Fruit fly (Drosophila melanogaster) whole organism, embryonic: ENCODE results near the gene qjt.

ENCODE experiments used
- Aef1 ChIP-seq: fragments of 200-800 bp; sonication (Bioruptor generic); IDR thresholded peaks from 3 replicates; pipeline ENCODE4 v1.3.6; 2022; ENCODE audit warnings: missing biosample characterization, missing genetic modification characterization
- Bdp1 ChIP-seq: fragments of 200-800 bp; sonication (Bioruptor generic); optimal IDR thresholded peaks from 3 replicates; lab custom pipeline; 2016; ENCODE audit warnings: missing biosample characterization, missing genetic modification characterization
- Blimp-1 ChIP-seq: fragments of 200-800 bp; sonication (Bioruptor generic); optimal IDR thresholded peaks from 3 replicates; lab custom pipeline; 2018; ENCODE audit warnings: missing biosample characterization, missing genetic modification characterization, mild to moderate bottlenecking, moderate library complexity, missing genetic modification reagents
- CG10565 ChIP-seq: fragments of 200-800 bp; sonication (Bioruptor generic); optimal IDR thresholded peaks from 3 replicates; lab custom pipeline; 2016; ENCODE audit warnings: missing biosample characterization, mild to moderate bottlenecking, missing genetic modification characterization
- CG11456 ChIP-seq: fragments of 200-800 bp; sonication (Bioruptor generic); IDR thresholded peaks from 3 replicates; pipeline ENCODE4 v1.3.6; 2022; ENCODE audit warnings: missing biosample characterization, missing genetic modification characterization
- CG11723 ChIP-seq: fragments of 200-800 bp; sonication (Bioruptor generic); optimal IDR thresholded peaks from 2 replicates; lab custom pipeline; 2017; ENCODE audit warnings: missing biosample characterization, mild to moderate bottlenecking, missing genetic modification characterization
- CG12071 ChIP-seq: fragments of 200-800 bp; sonication (Bioruptor generic); optimal IDR thresholded peaks from 3 replicates; lab custom pipeline; 2018; ENCODE audit warnings: missing biosample characterization, mild to moderate bottlenecking, missing genetic modification characterization
- CG12942 ChIP-seq: fragments of 200-800 bp; sonication (Bioruptor generic); optimal IDR thresholded peaks from 3 replicates; lab custom pipeline; 2016; ENCODE audit warnings: missing biosample characterization, missing genetic modification characterization
- CG13775 ChIP-seq: fragments of 200-800 bp; sonication (Bioruptor generic); optimal IDR thresholded peaks from 3 replicates; lab custom pipeline; 2017; ENCODE audit warnings: missing biosample characterization, mild to moderate bottlenecking, missing genetic modification characterization
- CG14050 ChIP-seq: fragments of 200-800 bp; sonication (Bioruptor generic); IDR thresholded peaks from 3 replicates; pipeline ENCODE4 v1.3.6; 2022; ENCODE audit warnings: missing biosample characterization, missing genetic modification characterization
- CG1529 ChIP-seq: fragments of 200-800 bp; sonication (Bioruptor generic); optimal IDR thresholded peaks from 3 replicates; lab custom pipeline; 2018; ENCODE audit warnings: missing biosample characterization, missing genetic modification characterization
- CG17568 ChIP-seq: fragments of 200-800 bp; sonication (Bioruptor generic); optimal IDR thresholded peaks from 2 replicates; lab custom pipeline; 2018; ENCODE audit warnings: missing biosample characterization, mild to moderate bottlenecking, missing genetic modification characterization, moderate library complexity
- CG17912 ChIP-seq: fragments of 200-800 bp; sonication (Bioruptor generic); optimal IDR thresholded peaks from 2 replicates; lab custom pipeline; 2018; ENCODE audit warnings: missing biosample characterization, mild to moderate bottlenecking, missing genetic modification characterization
- CG1792 ChIP-seq: fragments of 200-800 bp; sonication (Bioruptor generic); optimal IDR thresholded peaks from 2 replicates; lab custom pipeline; 2016; ENCODE audit warnings: missing biosample characterization, missing genetic modification characterization
- CG18476 ChIP-seq: fragments of 200-800 bp; sonication (Bioruptor generic); optimal IDR thresholded peaks from 2 replicates; lab custom pipeline; 2016; ENCODE audit warnings: missing biosample characterization, mild to moderate bottlenecking, missing genetic modification characterization
- CG33557 ChIP-seq: fragments of 200-800 bp; sonication (Bioruptor generic); optimal IDR thresholded peaks from 2 replicates; lab custom pipeline; 2019; ENCODE audit warnings: missing biosample characterization, mild to moderate bottlenecking, missing genetic modification characterization, moderate library complexity
- CG34376 ChIP-seq: fragments of 200-800 bp; sonication (Bioruptor generic); optimal IDR thresholded peaks from 2 replicates; lab custom pipeline; 2018; ENCODE audit warnings: missing biosample characterization, mild to moderate bottlenecking, missing genetic modification characterization
- CG4360 ChIP-seq: fragments of 200-800 bp; sonication (Bioruptor generic); IDR thresholded peaks from 2 replicates; pipeline ENCODE4 v1.3.6; 2022; ENCODE audit warnings: missing biosample characterization, missing genetic modification characterization
- CG5953 ChIP-seq: fragments of 200-800 bp; sonication (Bioruptor generic); IDR thresholded peaks from 2 replicates; pipeline ENCODE4 v1.3.6; 2022; ENCODE audit warnings: missing biosample characterization, missing genetic modification characterization
- CG6175 ChIP-seq: fragments of 200-800 bp; sonication (Bioruptor generic); IDR thresholded peaks from 3 replicates; pipeline ENCODE4 v1.3.6; 2022; ENCODE audit warnings: missing biosample characterization, missing genetic modification characterization
- CG9437 ChIP-seq: fragments of 200-800 bp; sonication (Bioruptor generic); optimal IDR thresholded peaks from 2 replicates; lab custom pipeline; 2018; ENCODE audit warnings: missing biosample characterization, mild to moderate bottlenecking, missing genetic modification characterization
- CG9797 ChIP-seq: fragments of 200-800 bp; sonication (Bioruptor generic); optimal IDR thresholded peaks from 3 replicates; lab custom pipeline; 2018; ENCODE audit warnings: missing biosample characterization, mild to moderate bottlenecking, missing genetic modification characterization
- Ets97D ChIP-seq: fragments of 200-800 bp; sonication (Bioruptor generic); optimal IDR thresholded peaks from 3 replicates; lab custom pipeline; 2016; ENCODE audit warnings: missing biosample characterization, missing genetic modification characterization
- HLH4C ChIP-seq: fragments of 200-800 bp; sonication (Bioruptor generic); IDR thresholded peaks from 3 replicates; pipeline ENCODE4 v1.3.6; 2022; ENCODE audit warnings: missing biosample characterization, missing genetic modification characterization; ENCODE audit not compliant: partially characterized antibody
- Hr78 ChIP-seq, 2 experiments: fragments of 200-800 bp in 1 of 2; fragments of >200 bp in 1 of 2; sonication (Bioruptor generic) in 1 of 2; optimal IDR thresholded peaks; 2 replicates each; lab custom pipeline; 2017 to 2019; ENCODE audit warnings: missing biosample characterization in 2 of 2, missing genetic modification characterization in 2 of 2, mild to moderate bottlenecking in 1 of 2, moderate library complexity in 1 of 2
- Kr ChIP-seq: fragments of 200-800 bp; sonication (Bioruptor generic); optimal IDR thresholded peaks from 2 replicates; lab custom pipeline; 2017; ENCODE audit warnings: missing biosample characterization, mild to moderate bottlenecking, missing genetic modification characterization
- Lhr ChIP-seq: fragments of 200-800 bp; sonication (Bioruptor generic); optimal IDR thresholded peaks from 3 replicates; lab custom pipeline; 2017; ENCODE audit warnings: mild to moderate bottlenecking, missing biosample characterization, missing genetic modification reagents, missing genetic modification characterization
- NK7.1 ChIP-seq: fragments of 200-800 bp; sonication (Bioruptor generic); optimal IDR thresholded peaks from 3 replicates; lab custom pipeline; 2016; ENCODE audit warnings: missing biosample characterization, missing genetic modification characterization
- Pdp1 ChIP-seq, 2 experiments: fragments of 200-800 bp; sonication (Bioruptor generic); optimal IDR thresholded peaks; 3 replicates each; lab custom pipeline; 2016; ENCODE audit warnings: missing biosample characterization in 2 of 2, missing genetic modification characterization in 2 of 2, mild to moderate bottlenecking in 1 of 2, moderate library complexity in 1 of 2
- YL-1 ChIP-seq: fragments of 200-800 bp; sonication (Bioruptor generic); optimal IDR thresholded peaks from 3 replicates; lab custom pipeline; 2017; ENCODE audit warnings: missing biosample characterization, mild to moderate bottlenecking, missing genetic modification characterization
- ab ChIP-seq: fragments of 200-800 bp; sonication (Bioruptor generic); optimal IDR thresholded peaks from 2 replicates; lab custom pipeline; 2016; ENCODE audit warnings: missing biosample characterization, missing genetic modification characterization
- cas ChIP-seq: fragments of 200-800 bp; sonication (Bioruptor generic); IDR thresholded peaks from 2 replicates; pipeline ENCODE4 v1.3.6; 2022; ENCODE audit warnings: missing biosample characterization, missing genetic modification characterization
- dmrt11E ChIP-seq: fragments of 200-800 bp; sonication (Bioruptor generic); optimal IDR thresholded peaks from 3 replicates; lab custom pipeline; 2018; ENCODE audit warnings: missing biosample characterization, mild to moderate bottlenecking, missing genetic modification characterization, moderate library complexity
- eyg ChIP-seq: fragments of 200-800 bp; sonication (Bioruptor generic); optimal IDR thresholded peaks from 3 replicates; lab custom pipeline; 2016; ENCODE audit warnings: missing biosample characterization, missing genetic modification characterization
- fd64A ChIP-seq: fragments of 200-800 bp; sonication (Bioruptor generic); optimal IDR thresholded peaks from 3 replicates; lab custom pipeline; 2018; ENCODE audit warnings: missing biosample characterization, mild to moderate bottlenecking, missing genetic modification characterization
- gt ChIP-seq: fragments of 200-800 bp; sonication (Bioruptor generic); IDR thresholded peaks from 2 replicates; pipeline ENCODE4 v1.3.6; 2022; ENCODE audit warnings: missing biosample characterization, missing genetic modification characterization
- jigr1 ChIP-seq: fragments of 200-800 bp; sonication (Bioruptor generic); IDR thresholded peaks from 3 replicates; pipeline ENCODE4 v1.3.6; 2022; ENCODE audit warnings: missing biosample characterization, missing genetic modification characterization
- lbe ChIP-seq: fragments of 200-800 bp; sonication (Bioruptor generic); optimal IDR thresholded peaks from 2 replicates; lab custom pipeline; 2016; ENCODE audit warnings: missing biosample characterization, mild to moderate bottlenecking, missing genetic modification characterization
- lmd ChIP-seq: fragments of 200-800 bp; sonication (Bioruptor generic); IDR thresholded peaks from 2 replicates; pipeline ENCODE4 v1.3.6; 2022; ENCODE audit warnings: missing biosample characterization, missing genetic modification characterization
- nerfin-1 ChIP-seq: fragments of 200-800 bp; sonication (Bioruptor generic); optimal IDR thresholded peaks from 3 replicates; lab custom pipeline; 2019; ENCODE audit warnings: missing biosample characterization, mild to moderate bottlenecking, missing genetic modification characterization, moderate library complexity
- nom ChIP-seq: fragments of 200-800 bp; sonication (Bioruptor generic); optimal IDR thresholded peaks from 2 replicates; lab custom pipeline; 2017; ENCODE audit warnings: missing biosample characterization, missing genetic modification characterization, mild to moderate bottlenecking, moderate library complexity, missing genetic modification reagents
- odd ChIP-seq: fragments of 200-800 bp; sonication (Bioruptor generic); optimal IDR thresholded peaks from 2 replicates; lab custom pipeline; 2017; ENCODE audit warnings: missing biosample characterization, mild to moderate bottlenecking, missing genetic modification characterization
- peb ChIP-seq: fragments of 200-800 bp; sonication (Bioruptor generic); IDR thresholded peaks from 2 replicates; pipeline ENCODE4 v1.3.6; 2022; ENCODE audit warnings: missing biosample characterization, missing genetic modification characterization
- slbo ChIP-seq: fragments of 200-800 bp; sonication (Bioruptor generic); IDR thresholded peaks from 2 replicates; pipeline ENCODE4 v1.3.6; 2022; ENCODE audit warnings: missing biosample characterization, missing genetic modification characterization
- slou ChIP-seq: fragments of 200-800 bp; sonication (Bioruptor generic); optimal IDR thresholded peaks from 3 replicates; lab custom pipeline; 2016; ENCODE audit warnings: missing biosample characterization, missing genetic modification characterization
- tna ChIP-seq: fragments of 200-800 bp; sonication (Bioruptor generic); IDR thresholded peaks from 2 replicates; pipeline ENCODE4 v1.3.6; 2022; ENCODE audit warnings: missing biosample characterization, missing genetic modification characterization; ENCODE audit not compliant: partially characterized antibody
- trh ChIP-seq: fragments of 200-800 bp; sonication (Bioruptor generic); optimal IDR thresholded peaks from 2 replicates; lab custom pipeline; 2016; ENCODE audit warnings: missing biosample characterization, missing genetic modification characterization
- ttk ChIP-seq: fragments of 200-800 bp; sonication (Bioruptor generic); IDR thresholded peaks from 2 replicates; pipeline ENCODE4 v2.1.2; 2022; ENCODE audit warnings: missing biosample characterization, missing genetic modification characterization
- usp ChIP-seq: fragments of >200 bp; optimal IDR thresholded peaks from 2 replicates; lab custom pipeline; 2017; ENCODE audit warnings: missing biosample characterization, missing genetic modification characterization
- yki ChIP-seq: fragments of >200 bp; optimal IDR thresholded peaks from 3 replicates; lab custom pipeline; 2018
- zen2 ChIP-seq: fragments of 200-800 bp; sonication (Bioruptor generic); IDR thresholded peaks from 3 replicates; pipeline ENCODE4 v1.3.6; 2022; ENCODE audit warnings: missing biosample characterization, missing genetic modification characterization; ENCODE audit not compliant: partially characterized antibody

The qjt gene

DNA sequence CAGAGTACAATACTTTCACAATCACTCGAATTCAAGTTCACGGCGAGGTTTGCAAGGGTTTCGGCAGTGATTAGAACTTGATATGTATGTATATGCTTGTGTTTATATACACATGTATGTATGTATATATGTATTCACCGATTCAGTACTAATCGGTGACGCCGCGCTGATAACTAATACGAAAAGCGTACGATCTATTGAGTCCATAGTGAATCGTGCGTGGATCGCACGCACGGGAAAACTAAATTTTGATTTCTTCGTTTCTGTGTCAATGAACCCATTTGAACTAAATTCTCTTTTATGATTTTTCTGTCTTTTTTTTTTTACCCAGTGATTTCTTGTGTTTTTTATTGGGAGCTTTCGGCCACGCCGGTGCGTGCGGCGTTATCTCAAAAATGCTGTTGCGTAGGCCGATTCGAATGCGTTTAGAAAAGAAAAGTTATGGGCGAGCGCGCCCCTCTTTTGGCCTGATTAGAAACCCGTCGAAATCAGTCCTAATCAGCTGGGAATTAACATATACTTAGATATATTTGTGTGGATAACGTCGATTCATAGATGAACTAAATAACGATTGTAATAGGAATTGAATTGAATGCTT, 15.0 kb downstream of the qjt start (continued):
- TF ChIP-seq lmd (GFP tag; lab: Robert Waterston, UW) (no peak), dmrt11E (tag; lab: Kevin White, UChicago) (no peak), Pdp1 (GFP tag; optimal IDR thresholded peaks at IDR 0.05; lab: Kevin White, UChicago) (peak in 1 of 2 experiments; percentile 50), Lhr (no peak), CG11456 (GFP tag; lab: Robert Waterston, UW) (no peak), CG1792 (GFP tag; lab: Kevin White, UChicago) (no peak), nom (no peak), Aef1 (no peak), nerfin-1 (tag; lab: Kevin White, UChicago) (no peak), CG4360 (GFP tag; lab: Robert Waterston, UW) (no peak), CG10565 (GFP tag; lab: Kevin White, UChicago) (no peak), yki (lab: Kevin White, UChicago) (no peak), Ets97D (GFP tag; lab: Kevin White, UChicago) (no peak), gt (GFP tag; lab: Robert Waterston, UW) (no peak), fd64A (no peak), CG34376 (GFP tag; lab: Kevin White, UChicago) (no peak), YL-1 (GFP tag; lab: Kevin White, UChicago) (no peak), usp (GFP tag; lab: Kevin White, UChicago) (no peak), CG5953 (GFP tag; lab: Robert Waterston, UW) (no peak), peb (GFP tag; lab: Robert Waterston, UW) (no peak), CG12942 (GFP tag; lab: Kevin White, UChicago) (no peak), cas (no peak), CG13775 (GFP tag; lab: Kevin White, UChicago) (no peak), trh (GFP tag; lab: Kevin White, UChicago) (no peak), CG11723 (GFP tag; lab: Kevin White, UChicago) (no peak), eyg (GFP tag; lab: Kevin White, UChicago) (no peak), lbe (GFP tag; lab: Kevin White, UChicago) (no peak), Hr78 (GFP tag; optimal IDR thresholded peaks at IDR 0.05; lab: Kevin White, UChicago) (peak in 1 of 2 experiments; percentile 7), tna (no peak), jigr1 (GFP tag; lab: Robert Waterston, UW) (no peak), slbo (GFP tag; lab: Robert Waterston, UW) (no peak), Kr (GFP tag; lab: Kevin White, UChicago) (no peak), CG1529 (no peak), slou (GFP tag; lab: Kevin White, UChicago) (no peak), HLH4C (no peak), odd (GFP tag; lab: Kevin White, UChicago) (no peak), CG17568 (no peak), CG9797 (GFP tag; lab: Kevin White, UChicago) (no peak), CG12071 (GFP tag; lab: Kevin White, UChicago) (no peak), CG6175 (GFP tag; lab: Robert Waterston, UW) (no peak), NK7.1 (no peak), CG9437 (no peak), CG17912 (no peak), Blimp-1 (GFP tag; lab: Kevin White, UChicago) (peak; percentile 97), zen2 (GFP tag; lab: Robert Waterston, UW) (no peak), CG33557 (GFP tag; lab: Kevin White, UChicago) (no peak), ttk (GFP tag; lab: Robert Waterston, UW) (no peak), CG18476 (GFP tag; lab: Kevin White, UChicago) (no peak), CG14050 (GFP tag; lab: Robert Waterston, UW) (no peak), Bdp1 (GFP tag; lab: Kevin White, UChicago) (no peak), ab (GFP tag; lab: Kevin White, UChicago) (no peak)
